Fruit fly (Drosophila melanogaster): ENCODE results near the gene CG11586.

CG11586 gene

DNA sequence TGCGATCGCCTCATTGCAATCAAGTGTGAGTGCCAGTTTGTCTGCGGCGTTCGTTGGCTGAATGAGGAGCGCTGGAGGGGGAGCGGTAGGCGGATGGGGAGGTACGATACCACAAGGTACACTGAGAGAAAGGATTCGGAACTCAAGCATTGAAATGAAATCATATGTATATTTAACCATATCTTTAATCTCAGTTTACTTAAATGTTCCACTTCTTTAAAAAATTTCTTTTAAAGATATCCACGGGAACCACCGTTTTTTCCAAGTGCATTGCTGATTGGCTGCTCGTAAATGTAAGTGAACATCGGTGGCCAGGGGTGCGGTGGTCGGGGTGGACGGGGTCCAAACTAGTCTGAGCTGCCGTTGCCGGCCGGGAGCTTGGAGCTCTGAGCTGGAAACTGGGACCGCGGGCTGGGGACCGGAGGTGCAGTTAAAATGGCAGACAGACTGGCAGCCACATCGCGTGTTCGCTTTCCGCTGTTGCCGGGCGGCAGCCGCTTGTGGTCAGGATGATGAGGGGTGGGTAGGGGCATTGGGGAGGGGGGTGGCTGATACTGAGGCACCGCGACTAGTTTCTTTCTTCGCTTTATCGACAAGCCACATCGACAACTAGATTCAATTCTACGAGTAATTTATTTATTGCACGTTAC is 34.0 kb downstream of the CG11586 start (continued):
- TF ChIP-seq fd64A (GFP tag; optimal IDR thresholded peaks at IDR 0.05) (peak; percentile 96), cato (GFP tag; optimal IDR thresholded peaks at IDR 0.05; ENCODE audit: borderline replicate concordance) (peak; percentile 90), Bteb2 (GFP tag; optimal IDR thresholded peaks at IDR 0.05) (peak; percentile 82), sna (GFP tag; IDR thresholded peaks at IDR 0.05; ENCODE audit: partially characterized antibody) (no peak), dan (GFP tag; IDR thresholded peaks at IDR 0.05) (peak; percentile 87), CG17359 (tag; optimal IDR thresholded peaks at IDR 0.05) (peak; percentile 97), CG10543 (GFP tag; optimal IDR thresholded peaks at IDR 0.05) (peak; percentile 94), Opbp (GFP tag; IDR thresholded peaks at IDR 0.05; ENCODE audit: partially characterized antibody) (peak; percentile 42; the same call in 1 of the 3 replicates), Ssrp (tag; optimal IDR thresholded peaks at IDR 0.05) (peak; percentile 96), CG9817 (tag; optimal IDR thresholded peaks at IDR 0.05) (peak; percentile 95), Hr39 (optimal IDR thresholded peaks at IDR 0.05) (no peak), CG12236 (GFP tag; optimal IDR thresholded peaks at IDR 0.05) (peak; percentile 87), seq (GFP tag; IDR thresholded peaks at IDR 0.05) (peak; percentile 95), H2.0 (GFP tag; IDR thresholded peaks at IDR 0.05) (peak; percentile 96), CG7357 (GFP tag; IDR thresholded peaks at IDR 0.05) (peak; percentile 90), ken (GFP tag; IDR thresholded peaks at IDR 0.05) (peak; percentile 98), Dbx (GFP tag; IDR thresholded peaks at IDR 0.05) (peak; percentile 79), phol (tag; optimal IDR thresholded peaks at IDR 0.05) (peak; percentile 96), lab (GFP tag; optimal IDR thresholded peaks at IDR 0.05) (peak; percentile 96), bsh (GFP tag; optimal IDR thresholded peaks at IDR 0.05) (peak; percentile 95 to 99), CG11085 (GFP tag; IDR thresholded peaks at IDR 0.05) (peak; percentile 77), al (GFP tag; IDR thresholded peaks at IDR 0.05) (peak; percentile 68), CG12219 (GFP tag; optimal IDR thresholded peaks at IDR 0.05) (peak; percentile 97), CG30020 (tag; optimal IDR thresholded peaks at IDR 0.05) (peak; percentile 82), ranshi (GFP tag; IDR thresholded peaks at IDR 0.05) (peak; percentile 96), CG10431 (GFP tag; optimal IDR thresholded peaks at IDR 0.05) (peak; percentile 92), CG12299 (tag; optimal IDR thresholded peaks at IDR 0.05) (peak; percentile 92), Ptx1 (GFP tag; IDR thresholded peaks at IDR 0.05) (peak; percentile 98), chn (GFP tag; optimal IDR thresholded peaks at IDR 0.05) (peak; percentile 92), toy (GFP tag; IDR thresholded peaks at IDR 0.05) (peak; percentile 73), CG18262 (tag; optimal IDR thresholded peaks at IDR 0.05) (peak; percentile 97), CG2875 (GFP tag; optimal IDR thresholded peaks at IDR 0.05) (peak; percentile 98), CG6254 (GFP tag; optimal IDR thresholded peaks at IDR 0.05) (peak; percentile 96), CG17802 (tag; optimal IDR thresholded peaks at IDR 0.05) (peak; percentile 78), cg (GFP tag; optimal IDR thresholded peaks at IDR 0.05) (peak; percentile 27), hbn (GFP tag; IDR thresholded peaks at IDR 0.05; ENCODE audit: partially characterized antibody) (no peak), tin (GFP tag; optimal IDR thresholded peaks at IDR 0.05) (peak; percentile 97), hkb (optimal IDR thresholded peaks at IDR 0.05) (no peak), hkb (GFP tag; IDR thresholded peaks at IDR 0.05) (peak; percentile 98), vnd (GFP tag; IDR thresholded peaks at IDR 0.05; ENCODE audit: partially characterized antibody) (no peak), Hr3 (GFP tag; optimal IDR thresholded peaks at IDR 0.05) (peak; percentile 97), CG8281 (tag; optimal IDR thresholded peaks at IDR 0.05) (peak; percentile 78), klu (GFP tag; IDR thresholded peaks at IDR 0.05) (peak; percentile 87), cwo (GFP tag; optimal IDR thresholded peaks at IDR 0.05) (peak; percentile 85), Poxn (GFP tag; IDR thresholded peaks at IDR 0.05) (peak; percentile 41; the same call in 1 of the 2 replicates), ssp (GFP tag; IDR thresholded peaks at IDR 0.05) (peak; percentile 92), gro (GFP tag; optimal IDR thresholded peaks at IDR 0.05) (peak; percentile 49), CG33557 (GFP tag; optimal IDR thresholded peaks at IDR 0.05) (peak; percentile 95), BEAF-32 (GFP tag; optimal IDR thresholded peaks at IDR 0.05) (no peak), vvl (GFP tag; IDR thresholded peaks at IDR 0.05) (peak; percentile 99)

All from whole organism, embryonic.